Fruit fly (Drosophila melanogaster) whole organism, embryonic: Measurements from ENCODE around the gene CG12948.

ENCODE experiments used
- Ada2b ChIP-seq: fragments of 200-800 bp; sonication (Bioruptor generic); IDR thresholded peaks from 2 replicates; pipeline ENCODE4 v1.3.6; 2022; ENCODE audit warnings: missing biosample characterization, missing genetic modification characterization
- Adf1 ChIP-seq: fragments of 200-800 bp; sonication (Bioruptor generic); IDR thresholded peaks from 2 replicates; pipeline ENCODE4 v1.3.6; 2022; ENCODE audit warnings: missing biosample characterization, missing genetic modification characterization
- Atf-2 ChIP-seq: fragments of 200-800 bp; sonication (Bioruptor generic); optimal IDR thresholded peaks from 2 replicates; lab custom pipeline; 2016; ENCODE audit warnings: missing biosample characterization, missing genetic modification characterization
- Atf6 ChIP-seq: fragments of 200-800 bp; sonication (Bioruptor generic); IDR thresholded peaks from 2 replicates; pipeline ENCODE4 v1.3.6; 2022; ENCODE audit warnings: missing biosample characterization, missing genetic modification characterization
- B-H1 ChIP-seq: fragments of 200-800 bp; sonication (Bioruptor generic); IDR thresholded peaks from 3 replicates; pipeline ENCODE4 v1.3.6; 2022; ENCODE audit warnings: missing biosample characterization, missing genetic modification characterization
- Bteb2 ChIP-seq: fragments of 200-800 bp; sonication (Bioruptor generic); optimal IDR thresholded peaks from 2 replicates; lab custom pipeline; 2016; ENCODE audit warnings: missing biosample characterization, missing genetic modification characterization
- CG10431 ChIP-seq: fragments of 200-800 bp; sonication (Bioruptor generic); optimal IDR thresholded peaks from 3 replicates; lab custom pipeline; 2018; ENCODE audit warnings: missing biosample characterization, mild to moderate bottlenecking, missing genetic modification characterization
- CG10462 ChIP-seq: fragments of 200-800 bp; sonication (Bioruptor generic); optimal IDR thresholded peaks from 2 replicates; lab custom pipeline; 2016; ENCODE audit warnings: missing biosample characterization, missing genetic modification characterization
- CG10959 ChIP-seq: fragments of 200-800 bp; sonication (Bioruptor generic); IDR thresholded peaks from 2 replicates; pipeline ENCODE4 v1.3.6; 2022; ENCODE audit warnings: missing biosample characterization, missing genetic modification characterization
- CG11723 ChIP-seq: fragments of 200-800 bp; sonication (Bioruptor generic); optimal IDR thresholded peaks from 2 replicates; lab custom pipeline; 2017; ENCODE audit warnings: missing biosample characterization, mild to moderate bottlenecking, missing genetic modification characterization
- CG12104 ChIP-seq: fragments of 200-800 bp; sonication (Bioruptor generic); optimal IDR thresholded peaks from 3 replicates; lab custom pipeline; 2016; ENCODE audit warnings: missing biosample characterization, missing genetic modification characterization
- CG14860 ChIP-seq: fragments of 200-800 bp; sonication (Bioruptor generic); IDR thresholded peaks from 3 replicates; pipeline ENCODE4 v1.3.6; 2022; ENCODE audit warnings: missing biosample characterization, missing genetic modification characterization; ENCODE audit not compliant: partially characterized antibody
- CG17912 ChIP-seq: fragments of 200-800 bp; sonication (Bioruptor generic); optimal IDR thresholded peaks from 2 replicates; lab custom pipeline; 2018; ENCODE audit warnings: missing biosample characterization, mild to moderate bottlenecking, missing genetic modification characterization
- CG18764 ChIP-seq: fragments of 200-800 bp; sonication (Bioruptor generic); optimal IDR thresholded peaks from 3 replicates; lab custom pipeline; 2016; ENCODE audit warnings: missing biosample characterization, missing genetic modification characterization
- CG30431 ChIP-seq: fragments of 200-800 bp; sonication (Bioruptor generic); optimal IDR thresholded peaks from 2 replicates; lab custom pipeline; 2017; ENCODE audit warnings: missing biosample characterization, missing genetic modification characterization
- CG4328 ChIP-seq: fragments of 200-800 bp; sonication (Bioruptor generic); optimal IDR thresholded peaks from 3 replicates; lab custom pipeline; 2017; ENCODE audit warnings: missing biosample characterization, missing genetic modification reagents, missing genetic modification characterization
- CG6813 ChIP-seq: fragments of 200-800 bp; sonication (Bioruptor generic); optimal IDR thresholded peaks from 2 replicates; lab custom pipeline; 2017; ENCODE audit warnings: missing biosample characterization, missing genetic modification characterization, mild to moderate bottlenecking, moderate library complexity, missing genetic modification reagents
- CG7963 ChIP-seq: fragments of 200-800 bp; sonication (Bioruptor generic); IDR thresholded peaks from 3 replicates; pipeline ENCODE4 v1.3.6; 2022; ENCODE audit warnings: missing biosample characterization, missing genetic modification characterization; ENCODE audit not compliant: partially characterized antibody
- CG7987 ChIP-seq: fragments of 200-800 bp; sonication (Bioruptor generic); optimal IDR thresholded peaks from 2 replicates; lab custom pipeline; 2018; ENCODE audit warnings: missing biosample characterization, mild to moderate bottlenecking, missing genetic modification characterization, moderate library complexity
- Camta ChIP-seq: fragments of 200-800 bp; sonication (Bioruptor generic); optimal IDR thresholded peaks from 2 replicates; lab custom pipeline; 2016; ENCODE audit warnings: missing biosample characterization, missing genetic modification characterization
- Eip74EF ChIP-seq, 2 experiments: fragments of 200-800 bp in 1 of 2; fragments of >200 bp in 1 of 2; sonication (Bioruptor generic) in 1 of 2; optimal IDR thresholded peaks; 2 replicates each; lab custom pipeline; 2017 to 2019; ENCODE audit warnings: missing biosample characterization in 2 of 2, missing genetic modification characterization in 2 of 2, mild to moderate bottlenecking in 1 of 2, moderate library complexity in 1 of 2
- Fer1 ChIP-seq: fragments of 200-800 bp; sonication (Bioruptor generic); optimal IDR thresholded peaks from 2 replicates; lab custom pipeline; 2017; ENCODE audit warnings: missing biosample characterization, mild to moderate bottlenecking, missing genetic modification characterization
- Fer2 ChIP-seq: fragments of 200-800 bp; sonication (Bioruptor generic); optimal IDR thresholded peaks from 2 replicates; lab custom pipeline; 2018; ENCODE audit warnings: missing biosample characterization, mild to moderate bottlenecking, missing genetic modification characterization, moderate library complexity
- Gug ChIP-seq: fragments of 200-800 bp; sonication (Bioruptor generic); IDR thresholded peaks from 4 replicates; pipeline ENCODE4 v1.3.6; 2022; ENCODE audit warnings: missing biosample characterization, missing genetic modification characterization
- HLH4C ChIP-seq: fragments of 200-800 bp; sonication (Bioruptor generic); IDR thresholded peaks from 3 replicates; pipeline ENCODE4 v1.3.6; 2022; ENCODE audit warnings: missing biosample characterization, missing genetic modification characterization; ENCODE audit not compliant: partially characterized antibody
- Hand ChIP-seq: fragments of 200-800 bp; sonication (Bioruptor generic); optimal IDR thresholded peaks from 2 replicates; lab custom pipeline; 2017; ENCODE audit warnings: mild to moderate bottlenecking, missing biosample characterization, missing genetic modification reagents, missing genetic modification characterization
- Mes4 ChIP-seq: fragments of 200-800 bp; sonication (Bioruptor generic); optimal IDR thresholded peaks from 2 replicates; lab custom pipeline; 2016; ENCODE audit warnings: missing biosample characterization, missing genetic modification characterization
- TFAM ChIP-seq: fragments of 200-800 bp; sonication (Bioruptor generic); optimal IDR thresholded peaks from 2 replicates; lab custom pipeline; 2017; ENCODE audit warnings: missing biosample characterization, missing genetic modification characterization, inconsistent platforms
- al ChIP-seq: fragments of 200-800 bp; sonication (Bioruptor generic); IDR thresholded peaks from 2 replicates; pipeline ENCODE4 v1.3.6; 2022; ENCODE audit warnings: missing biosample characterization, missing genetic modification characterization
- ara ChIP-seq: fragments of 200-800 bp; sonication (Bioruptor generic); IDR thresholded peaks from 2 replicates; pipeline ENCODE4 v1.3.6; 2022; ENCODE audit warnings: missing biosample characterization, missing genetic modification characterization
- bab2 ChIP-seq: fragments of 200-800 bp; sonication (Bioruptor generic); optimal IDR thresholded peaks from 2 replicates; lab custom pipeline; 2016; ENCODE audit warnings: missing biosample characterization, missing genetic modification characterization
- btn ChIP-seq: fragments of 200-800 bp; sonication (Bioruptor generic); optimal IDR thresholded peaks from 2 replicates; lab custom pipeline; 2016; ENCODE audit warnings: missing biosample characterization, missing genetic modification characterization
- chn ChIP-seq: fragments of 200-800 bp; sonication (Bioruptor generic); optimal IDR thresholded peaks from 2 replicates; lab custom pipeline; 2016; ENCODE audit warnings: missing biosample characterization, missing genetic modification characterization
- crp ChIP-seq, 2 experiments: fragments of 200-800 bp; sonication (Bioruptor generic); optimal IDR thresholded peaks; 2 replicates in 1 of 2; 3 replicates in 1 of 2; lab custom pipeline; 2017; ENCODE audit warnings: missing biosample characterization in 2 of 2, missing genetic modification characterization in 2 of 2, mild to moderate bottlenecking in 1 of 2, moderate library complexity in 1 of 2
- disco-r ChIP-seq: fragments of 200-800 bp; sonication (Bioruptor generic); optimal IDR thresholded peaks from 2 replicates; lab custom pipeline; 2016; ENCODE audit warnings: missing biosample characterization, missing genetic modification characterization
- eve ChIP-seq, 2 experiments: fragments of >200 bp; optimal IDR thresholded peaks; 2 replicates each; lab custom pipeline; 2017; ENCODE audit warnings: missing biosample characterization in 2 of 2, missing genetic modification characterization in 2 of 2
- hb ChIP-seq: fragments of 200-800 bp; sonication (Bioruptor generic); IDR thresholded peaks from 3 replicates; pipeline ENCODE4 v1.3.6; 2022; ENCODE audit warnings: missing biosample characterization, missing genetic modification characterization; ENCODE audit not compliant: partially characterized antibody
- kah ChIP-seq: fragments of 200-800 bp; sonication (Bioruptor generic); optimal IDR thresholded peaks from 2 replicates; lab custom pipeline; 2018; ENCODE audit warnings: missing biosample characterization, mild to moderate bottlenecking, missing genetic modification characterization
- nerfin-2 ChIP-seq: fragments of 200-800 bp; sonication (Bioruptor generic); IDR thresholded peaks from 2 replicates; pipeline ENCODE4 v1.3.6; 2022; ENCODE audit warnings: missing biosample characterization, missing genetic modification characterization; ENCODE audit not compliant: partially characterized antibody
- pan ChIP-seq, 4 experiments: fragments of >200 bp in 3 of 4; fragments of 200-800 bp in 1 of 4; sonication (Bioruptor generic) in 1 of 4; optimal IDR thresholded peaks in 3 of 4; IDR thresholded peaks in 1 of 4; 2 replicates each; pipeline versions ENCODE4 v1.3.6 to Lab custom; 2017 to 2022; ENCODE audit warnings: missing biosample characterization in 2 of 4, missing genetic modification characterization in 2 of 4, mixed read lengths in 1 of 4
- ranshi ChIP-seq: fragments of 200-800 bp; sonication (Bioruptor generic); IDR thresholded peaks from 2 replicates; pipeline ENCODE4 v1.3.6; 2022; ENCODE audit warnings: missing biosample characterization, missing genetic modification characterization
- run ChIP-seq: fragments of 200-800 bp; sonication (Bioruptor generic); optimal IDR thresholded peaks from 3 replicates; lab custom pipeline; 2018; ENCODE audit warnings: missing biosample characterization, mild to moderate bottlenecking, missing genetic modification characterization
- sens-2 ChIP-seq: fragments of 200-800 bp; sonication (Bioruptor generic); IDR thresholded peaks from 2 replicates; pipeline ENCODE4 v1.3.6; 2022; ENCODE audit warnings: missing biosample characterization, missing genetic modification characterization
- so ChIP-seq: fragments of 200-800 bp; sonication (Bioruptor generic); IDR thresholded peaks from 3 replicates; pipeline ENCODE4 v1.3.6; 2022; ENCODE audit warnings: missing biosample characterization, missing genetic modification characterization
- sqz ChIP-seq: fragments of 200-800 bp; sonication (Bioruptor generic); optimal IDR thresholded peaks from 3 replicates; lab custom pipeline; 2018; ENCODE audit warnings: missing biosample characterization, mild to moderate bottlenecking, missing genetic modification characterization
- tx ChIP-seq: fragments of 200-800 bp; sonication (Bioruptor generic); optimal IDR thresholded peaks from 2 replicates; lab custom pipeline; 2016; ENCODE audit warnings: missing biosample characterization, missing genetic modification characterization
- vvl ChIP-seq: fragments of 200-800 bp; sonication (Bioruptor generic); IDR thresholded peaks from 2 replicates; pipeline ENCODE4 v1.3.6; 2022; ENCODE audit warnings: missing biosample characterization, missing genetic modification characterization
- zen ChIP-seq: fragments of 200-800 bp; sonication (Bioruptor generic); optimal IDR thresholded peaks from 3 replicates; lab custom pipeline; 2018; ENCODE audit warnings: missing biosample characterization, mild to moderate bottlenecking, missing genetic modification characterization, moderate library complexity
- zen2 ChIP-seq: fragments of 200-800 bp; sonication (Bioruptor generic); IDR thresholded peaks from 3 replicates; pipeline ENCODE4 v1.3.6; 2022; ENCODE audit warnings: missing biosample characterization, missing genetic modification characterization; ENCODE audit not compliant: partially characterized antibody

CG12948 gene

dm6 chr3R:9705008-9705628 is 42.4 kb downstream of the CG12948 start, which contains the start of gene Unc-115a (continued):
- TF ChIP-seq Eip74EF (GFP tag; optimal IDR thresholded peaks at IDR 0.05; lab: Kevin White, UChicago) (peak in 1 of 2 experiments; percentile 39), Fer2 (no peak), zen2 (GFP tag; lab: Robert Waterston, UW) (no peak), CG10462 (peak; percentile 46), CG12104 (peak; percentile 29), btn (no peak), CG18764 (GFP tag; lab: Kevin White, UChicago) (peak; percentile 20), ara (GFP tag; lab: Robert Waterston, UW) (no peak), vvl (no peak), al (GFP tag; lab: Robert Waterston, UW) (no peak), sqz (GFP tag; lab: Kevin White, UChicago) (peak; percentile 59), Mes4 (GFP tag; lab: Kevin White, UChicago) (peak; percentile 61), chn (GFP tag; lab: Kevin White, UChicago) (peak; percentile 68), CG14860 (GFP tag; lab: Robert Waterston, UW) (no peak), CG4328 (GFP tag; lab: Kevin White, UChicago) (no peak), CG7963 (GFP tag; lab: Robert Waterston, UW) (no peak), CG10431 (peak; percentile 32), Hand (GFP tag; lab: Kevin White, UChicago) (peak; percentile 28), nerfin-2 (GFP tag; lab: Robert Waterston, UW) (no peak), CG30431 (no peak), B-H1 (GFP tag; lab: Robert Waterston, UW) (no peak), Atf-2 (GFP tag; lab: Kevin White, UChicago) (peak; percentile 29), Gug (GFP tag; lab: Robert Waterston, UW) (peak; percentile 45; the same call in 2 of the 4 replicates), CG11723 (no peak), CG6813 (GFP tag; lab: Kevin White, UChicago) (peak; percentile 54), so (GFP tag; lab: Robert Waterston, UW) (no peak), eve (GFP tag; optimal IDR thresholded peaks at IDR 0.05; lab: Kevin White, UChicago) (no peak), hb (GFP tag; lab: Robert Waterston, UW) (no peak), zen (tag; lab: Kevin White, UChicago) (peak; percentile 67), pan (optimal IDR thresholded peaks at IDR 0.05; lab: Kevin White, UChicago) (no peak), pan (GFP tag; optimal IDR thresholded peaks at IDR 0.05 in 1 of 2, IDR thresholded peaks at IDR 0.05 in 1 of 2) (no peak), Camta (peak; percentile 34), CG17912 (GFP tag; lab: Kevin White, UChicago) (peak; percentile 54), HLH4C (no peak), Atf6 (no peak), sens-2 (GFP tag; lab: Robert Waterston, UW) (no peak), Bteb2 (GFP tag; lab: Kevin White, UChicago) (peak; percentile 48), crp (GFP tag; optimal IDR thresholded peaks at IDR 0.05; lab: Kevin White, UChicago) (peak in 1 of 2 experiments; percentile 42), ranshi (GFP tag; lab: Robert Waterston, UW) (no peak), kah (GFP tag; lab: Kevin White, UChicago) (peak; percentile 32), Adf1 (no peak), TFAM (GFP tag; lab: Kevin White, UChicago) (no peak), Fer1 (GFP tag; lab: Kevin White, UChicago) (peak; percentile 23), bab2 (peak; percentile 15), tx (peak; percentile 12), CG7987 (GFP tag; lab: Kevin White, UChicago) (peak; percentile 67), Ada2b (no peak), CG10959 (no peak), disco-r (GFP tag; lab: Kevin White, UChicago) (no peak), run (no peak)
